Worm (Caenorhabditis elegans): Measurements from ENCODE around the gene ttll-11.

DNA sequence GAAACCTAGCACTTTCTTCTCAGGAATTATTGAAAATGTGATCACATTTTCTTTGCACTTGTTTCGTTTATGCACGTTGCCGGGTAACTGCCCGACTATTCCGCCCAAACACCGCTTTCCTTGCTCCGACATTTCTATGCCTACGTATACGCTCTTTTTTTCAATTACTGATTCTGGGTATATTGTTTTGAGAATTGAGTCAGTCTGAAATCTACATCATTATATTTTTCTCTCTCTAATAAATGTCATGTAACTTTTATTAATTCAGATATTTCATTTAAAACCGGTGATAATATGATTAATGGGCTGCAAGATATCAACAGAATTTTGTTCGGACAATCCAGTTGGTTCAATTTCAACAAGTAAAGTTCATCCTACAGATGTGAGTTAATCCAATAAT lies at the start of gene ttll-11:
- no peak for TF ChIP-seq ama-1 (optimal IDR thresholded peaks at IDR 0.05)
- no peak for TF ChIP-seq ZK546.5 (tag; optimal IDR thresholded peaks at IDR 0.05)
- no peak for TF ChIP-seq ztf-1 (GFP tag; conservative IDR thresholded peaks at IDR 0.05)
- no peak for TF ChIP-seq nhr-10 (tag; optimal IDR thresholded peaks at IDR 0.05)
- TF ChIP-seq ceh-82 (tag; optimal IDR thresholded peaks at IDR 0.05) = no peak
- no peak for TF ChIP-seq zag-1 (tag; optimal IDR thresholded peaks at IDR 0.05)
- TF ChIP-seq nhr-6 (tag; optimal IDR thresholded peaks at IDR 0.05) = no peak
- TF ChIP-seq F13H6.1 (tag; optimal IDR thresholded peaks at IDR 0.05) = no peak
- TF ChIP-seq unc-55 (GFP tag; optimal IDR thresholded peaks at IDR 0.05) = no peak
- no peak for TF ChIP-seq nhr-23 (tag; optimal IDR thresholded peaks at IDR 0.05)
- TF ChIP-seq ztf-4 (tag; optimal IDR thresholded peaks at IDR 0.05) = no peak
